Fruit fly (Drosophila melanogaster) whole organism, embryonic: ENCODE measurements around the gene Cpr11A.

Experiments used
- Atf6 ChIP-seq: fragments of 200-800 bp; sonication (Bioruptor generic); IDR thresholded peaks from 2 replicates; pipeline ENCODE4 v1.3.6; 2022; ENCODE audit warnings: missing biosample characterization, missing genetic modification characterization
- BtbVII ChIP-seq: fragments of 200-800 bp; sonication (Bioruptor generic); optimal IDR thresholded peaks from 3 replicates; lab custom pipeline; 2017; ENCODE audit warnings: missing biosample characterization, mild to moderate bottlenecking, missing genetic modification characterization
- CG10267 ChIP-seq: fragments of 200-800 bp; sonication (Bioruptor generic); optimal IDR thresholded peaks from 2 replicates; lab custom pipeline; 2018; ENCODE audit warnings: missing biosample characterization, mild to moderate bottlenecking, missing genetic modification characterization, moderate library complexity
- CG10462 ChIP-seq: fragments of 200-800 bp; sonication (Bioruptor generic); optimal IDR thresholded peaks from 2 replicates; lab custom pipeline; 2016; ENCODE audit warnings: missing biosample characterization, missing genetic modification characterization
- CG10979 ChIP-seq: fragments of 200-800 bp; sonication (Bioruptor generic); optimal IDR thresholded peaks from 2 replicates; lab custom pipeline; 2018; ENCODE audit warnings: missing biosample characterization, mild to moderate bottlenecking, missing genetic modification characterization, moderate library complexity
- CG11504 ChIP-seq: fragments of 200-800 bp; sonication (Bioruptor generic); optimal IDR thresholded peaks from 3 replicates; lab custom pipeline; 2019; ENCODE audit warnings: missing biosample characterization, mild to moderate bottlenecking, missing genetic modification characterization, moderate library complexity
- CG12769 ChIP-seq: fragments of 200-800 bp; sonication (Bioruptor generic); optimal IDR thresholded peaks from 2 replicates; lab custom pipeline; 2019; ENCODE audit warnings: missing biosample characterization, mild to moderate bottlenecking, missing genetic modification characterization, moderate library complexity
- CG15073 ChIP-seq: fragments of 200-800 bp; sonication (Bioruptor generic); optimal IDR thresholded peaks from 2 replicates; lab custom pipeline; 2016; ENCODE audit warnings: missing biosample characterization, missing genetic modification characterization
- CG1647 ChIP-seq: fragments of 200-800 bp; sonication (Bioruptor generic); optimal IDR thresholded peaks from 3 replicates; lab custom pipeline; 2016; ENCODE audit warnings: missing biosample characterization, missing genetic modification characterization
- CG30403 ChIP-seq: fragments of 200-800 bp; sonication (Bioruptor generic); optimal IDR thresholded peaks from 3 replicates; lab custom pipeline; 2016; ENCODE audit warnings: missing biosample characterization, missing genetic modification characterization
- CG3407 ChIP-seq: fragments of 200-800 bp; sonication (Bioruptor generic); optimal IDR thresholded peaks from 2 replicates; lab custom pipeline; 2018; ENCODE audit warnings: missing biosample characterization, mild to moderate bottlenecking, missing genetic modification characterization
- CG6254 ChIP-seq: fragments of 200-800 bp; sonication (Bioruptor generic); optimal IDR thresholded peaks from 3 replicates; lab custom pipeline; 2017; ENCODE audit warnings: mild to moderate bottlenecking, missing biosample characterization, missing genetic modification reagents, missing genetic modification characterization
- CG6813 ChIP-seq: fragments of 200-800 bp; sonication (Bioruptor generic); optimal IDR thresholded peaks from 2 replicates; lab custom pipeline; 2017; ENCODE audit warnings: missing biosample characterization, missing genetic modification characterization, mild to moderate bottlenecking, moderate library complexity, missing genetic modification reagents
- CG7839 ChIP-seq: fragments of 200-800 bp; sonication (Bioruptor generic); optimal IDR thresholded peaks from 3 replicates; lab custom pipeline; 2018; ENCODE audit warnings: missing biosample characterization, mild to moderate bottlenecking, missing genetic modification characterization, moderate library complexity
- CoRest ChIP-seq: fragments of 200-800 bp; sonication (Bioruptor generic); optimal IDR thresholded peaks from 3 replicates; lab custom pipeline; 2018; ENCODE audit warnings: missing biosample characterization, mild to moderate bottlenecking, missing genetic modification characterization, moderate library complexity
- D19A ChIP-seq: fragments of 200-800 bp; optimal IDR thresholded peaks from 3 replicates; lab custom pipeline; 2019; ENCODE audit warnings: missing biosample characterization, mild to moderate bottlenecking, missing genetic modification characterization, moderate library complexity
- Deaf1 ChIP-seq: fragments of 200-800 bp; optimal IDR thresholded peaks from 3 replicates; lab custom pipeline; 2019; ENCODE audit warnings: missing biosample characterization, mild to moderate bottlenecking, missing genetic modification characterization, moderate library complexity
- Dip2 ChIP-seq: fragments of 200-800 bp; sonication (Bioruptor generic); IDR thresholded peaks from 2 replicates; pipeline ENCODE4 v1.3.6; 2022; ENCODE audit warnings: missing biosample characterization, missing genetic modification characterization
- Ets97D ChIP-seq: fragments of 200-800 bp; sonication (Bioruptor generic); optimal IDR thresholded peaks from 3 replicates; lab custom pipeline; 2016; ENCODE audit warnings: missing biosample characterization, missing genetic modification characterization
- Gug ChIP-seq: fragments of 200-800 bp; sonication (Bioruptor generic); IDR thresholded peaks from 4 replicates; pipeline ENCODE4 v1.3.6; 2022; ENCODE audit warnings: missing biosample characterization, missing genetic modification characterization
- Hr78 ChIP-seq, 2 experiments: fragments of 200-800 bp in 1 of 2; fragments of >200 bp in 1 of 2; sonication (Bioruptor generic) in 1 of 2; optimal IDR thresholded peaks; 2 replicates each; lab custom pipeline; 2017 to 2019; ENCODE audit warnings: missing biosample characterization in 2 of 2, missing genetic modification characterization in 2 of 2, mild to moderate bottlenecking in 1 of 2, moderate library complexity in 1 of 2
- Oli ChIP-seq: fragments of 200-800 bp; sonication (Bioruptor generic); optimal IDR thresholded peaks from 2 replicates; lab custom pipeline; 2018; ENCODE audit warnings: missing biosample characterization, mild to moderate bottlenecking, missing genetic modification characterization, moderate library complexity
- Xrp1 ChIP-seq: fragments of 200-800 bp; sonication (Bioruptor generic); IDR thresholded peaks from 2 replicates; pipeline ENCODE4 v1.3.6; 2022; ENCODE audit warnings: missing biosample characterization, missing genetic modification characterization
- ab ChIP-seq: fragments of 200-800 bp; sonication (Bioruptor generic); optimal IDR thresholded peaks from 2 replicates; lab custom pipeline; 2016; ENCODE audit warnings: missing biosample characterization, missing genetic modification characterization
- aop ChIP-seq: fragments of 200-800 bp; sonication (Bioruptor generic); IDR thresholded peaks from 2 replicates; pipeline ENCODE4 v1.3.6; 2022; ENCODE audit warnings: missing biosample characterization, missing genetic modification characterization
- ap ChIP-seq: fragments of 200-800 bp; sonication (Bioruptor generic); IDR thresholded peaks from 2 replicates; pipeline ENCODE4 v1.3.6; 2022; ENCODE audit warnings: missing biosample characterization, missing genetic modification characterization
- az2 ChIP-seq: fragments of 200-800 bp; sonication (Bioruptor generic); optimal IDR thresholded peaks from 3 replicates; lab custom pipeline; 2016; ENCODE audit warnings: missing biosample characterization, missing genetic modification characterization
- bowl ChIP-seq: fragments of 200-800 bp; sonication (Bioruptor generic); IDR thresholded peaks from 2 replicates; pipeline ENCODE4 v1.3.6; 2022; ENCODE audit warnings: missing biosample characterization, missing genetic modification characterization
- bsh ChIP-seq, 2 experiments: fragments of 200-800 bp; sonication (Bioruptor generic); optimal IDR thresholded peaks; 2 replicates each; lab custom pipeline; 2017 to 2018; ENCODE audit warnings: mild to moderate bottlenecking in 2 of 2, missing biosample characterization in 2 of 2, missing genetic modification characterization in 2 of 2, moderate library complexity in 1 of 2
- danr ChIP-seq: fragments of 200-800 bp; sonication (Bioruptor generic); IDR thresholded peaks from 2 replicates; pipeline ENCODE4 v1.3.6; 2022; ENCODE audit warnings: missing biosample characterization, missing genetic modification characterization
- dmrt99B ChIP-seq: fragments of 200-800 bp; sonication (Bioruptor generic); optimal IDR thresholded peaks from 2 replicates; lab custom pipeline; 2018; ENCODE audit warnings: missing biosample characterization, mild to moderate bottlenecking, missing genetic modification characterization, moderate library complexity
- dpn ChIP-seq, 2 experiments: fragments of 200-800 bp; sonication (Bioruptor generic); optimal IDR thresholded peaks; 3 replicates each; lab custom pipeline; 2016; ENCODE audit warnings: missing biosample characterization in 2 of 2, missing genetic modification characterization in 2 of 2
- ems ChIP-seq: fragments of 200-800 bp; sonication (Bioruptor generic); optimal IDR thresholded peaks from 3 replicates; lab custom pipeline; 2016; ENCODE audit warnings: missing biosample characterization, missing genetic modification characterization
- ewg ChIP-seq: fragments of 200-800 bp; sonication (Bioruptor generic); optimal IDR thresholded peaks from 3 replicates; lab custom pipeline; 2017; ENCODE audit warnings: mild to moderate bottlenecking, missing biosample characterization, missing genetic modification reagents, missing genetic modification characterization
- fd64A ChIP-seq: fragments of 200-800 bp; sonication (Bioruptor generic); optimal IDR thresholded peaks from 3 replicates; lab custom pipeline; 2018; ENCODE audit warnings: missing biosample characterization, mild to moderate bottlenecking, missing genetic modification characterization
- gcm2 ChIP-seq: fragments of 200-800 bp; sonication (Bioruptor generic); optimal IDR thresholded peaks from 2 replicates; lab custom pipeline; 2016; ENCODE audit warnings: missing biosample characterization, missing genetic modification characterization
- gem ChIP-seq: fragments of 200-800 bp; sonication (Bioruptor generic); optimal IDR thresholded peaks from 2 replicates; lab custom pipeline; 2019; ENCODE audit warnings: missing biosample characterization, mild to moderate bottlenecking, missing genetic modification characterization, moderate library complexity
- hth ChIP-seq: fragments of >200 bp; optimal IDR thresholded peaks from 2 replicates; lab custom pipeline; 2017; ENCODE audit warnings: inconsistent platforms
- kay ChIP-seq: fragments of 200-800 bp; sonication (Bioruptor generic); optimal IDR thresholded peaks from 2 replicates; lab custom pipeline; 2016; ENCODE audit warnings: missing biosample characterization, missing genetic modification characterization
- lilli ChIP-seq: fragments of 200-800 bp; sonication (Bioruptor generic); optimal IDR thresholded peaks from 3 replicates; lab custom pipeline; 2016; ENCODE audit warnings: missing biosample characterization, missing genetic modification characterization
- nau ChIP-seq: fragments of 200-800 bp; sonication (Bioruptor generic); optimal IDR thresholded peaks from 3 replicates; lab custom pipeline; 2017; ENCODE audit warnings: missing biosample characterization, mild to moderate bottlenecking, missing genetic modification characterization, missing genetic modification reagents
- nerfin-1 ChIP-seq: fragments of 200-800 bp; sonication (Bioruptor generic); optimal IDR thresholded peaks from 3 replicates; lab custom pipeline; 2019; ENCODE audit warnings: missing biosample characterization, mild to moderate bottlenecking, missing genetic modification characterization, moderate library complexity
- nmo ChIP-seq: fragments of 200-800 bp; sonication (Bioruptor generic); optimal IDR thresholded peaks from 2 replicates; lab custom pipeline; 2018; ENCODE audit warnings: missing biosample characterization, mild to moderate bottlenecking, missing genetic modification characterization, moderate library complexity
- sens ChIP-seq: fragments of 200-800 bp; sonication (Bioruptor generic); peaks from one replicate; lab custom pipeline; 2016; ENCODE audit warnings: missing biosample characterization, missing genetic modification characterization
- slou ChIP-seq: fragments of 200-800 bp; sonication (Bioruptor generic); optimal IDR thresholded peaks from 3 replicates; lab custom pipeline; 2016; ENCODE audit warnings: missing biosample characterization, missing genetic modification characterization
- so ChIP-seq: fragments of 200-800 bp; sonication (Bioruptor generic); IDR thresholded peaks from 3 replicates; pipeline ENCODE4 v1.3.6; 2022; ENCODE audit warnings: missing biosample characterization, missing genetic modification characterization
- sug ChIP-seq: fragments of 200-800 bp; optimal IDR thresholded peaks from 2 replicates; lab custom pipeline; 2019; ENCODE audit warnings: missing biosample characterization, mild to moderate bottlenecking, missing genetic modification characterization, moderate library complexity
- trem ChIP-seq: fragments of 200-800 bp; optimal IDR thresholded peaks from 3 replicates; lab custom pipeline; 2019; ENCODE audit warnings: missing biosample characterization, mild to moderate bottlenecking, missing genetic modification characterization, moderate library complexity
- ttk ChIP-seq: fragments of 200-800 bp; sonication (Bioruptor generic); IDR thresholded peaks from 2 replicates; pipeline ENCODE4 v2.1.2; 2022; ENCODE audit warnings: missing biosample characterization, missing genetic modification characterization
- twi ChIP-seq: fragments of 200-800 bp; optimal IDR thresholded peaks from 2 replicates; lab custom pipeline; 2019; ENCODE audit warnings: missing biosample characterization, mild to moderate bottlenecking, missing genetic modification characterization, moderate library complexity
- zfh1 ChIP-seq: fragments of 200-800 bp; sonication (Bioruptor generic); IDR thresholded peaks from 3 replicates; pipeline ENCODE4 v1.3.6; 2022; ENCODE audit warnings: missing biosample characterization, missing genetic modification characterization

Gene Cpr11A

dm6 chrX:12454358-12454757 lies 32.4 kb upstream of the Cpr11A start, which contains the start of gene CG15927 (continued):
- no peak for TF ChIP-seq hth (lab: Kevin White, UChicago)
- peak; percentile 80 for TF ChIP-seq dmrt99B (tag; lab: Kevin White, UChicago)
- peak; percentile 75 for TF ChIP-seq gem
- TF ChIP-seq CG6254, result peak; percentile 64
- peak; percentile 27 for TF ChIP-seq kay
- TF ChIP-seq nmo (GFP tag; lab: Kevin White, UChicago), result peak; percentile 82
- TF ChIP-seq nau (GFP tag; lab: Kevin White, UChicago), result peak; percentile 11
- peak; percentile 72 for TF ChIP-seq CG10979
- 0 out of 2 replicates have a peak, but pooled peaks have one; percentile 27 for TF ChIP-seq ttk (GFP tag; lab: Robert Waterston, UW)
- peak; percentile 57 for TF ChIP-seq CG3407 (GFP tag; lab: Kevin White, UChicago)
- TF ChIP-seq CG30403, result peak; percentile 43
- TF ChIP-seq gcm2, result no peak
- peak; percentile 48 for TF ChIP-seq CG6813
- no peak for TF ChIP-seq CG15073 (GFP tag; lab: Kevin White, UChicago)
- TF ChIP-seq Deaf1, result peak; percentile 25
- peak; percentile 66 for TF ChIP-seq lilli
- no peak for TF ChIP-seq danr (GFP tag; lab: Robert Waterston, UW)
- peak in 1 of 2 experiments; percentile 19 for TF ChIP-seq Hr78 (GFP tag; optimal IDR thresholded peaks at IDR 0.05; lab: Kevin White, UChicago)
- no peak for TF ChIP-seq CG1647 (GFP tag; lab: Kevin White, UChicago)
- no peak for TF ChIP-seq so (GFP tag; lab: Robert Waterston, UW)
- TF ChIP-seq ewg (GFP tag; lab: Kevin White, UChicago), result peak; percentile 44
- peak; percentile 34 for TF ChIP-seq CG10267 (tag; lab: Kevin White, UChicago)
- peak; percentile 24 for TF ChIP-seq ems (GFP tag; lab: Kevin White, UChicago)
- peak in 1 of 2 experiments; percentile 82 for TF ChIP-seq bsh (GFP tag; optimal IDR thresholded peaks at IDR 0.05; lab: Kevin White, UChicago)
- peak; percentile 67 for TF ChIP-seq CG7839 (tag; lab: Kevin White, UChicago)
- TF ChIP-seq az2 (GFP tag; lab: Kevin White, UChicago), result peak; percentile 42
- peak; percentile 72 for TF ChIP-seq zfh1 (GFP tag; lab: Robert Waterston, UW)
- peak; percentile 39 for TF ChIP-seq D19A (tag; lab: Kevin White, UChicago)
- peak; percentile 17 for TF ChIP-seq nerfin-1 (tag; lab: Kevin White, UChicago)
- 0 out of 2 replicates have a peak, but pooled peaks have one; percentile 16 for TF ChIP-seq bowl
- no peak for TF ChIP-seq aop (GFP tag; lab: Robert Waterston, UW)
- TF ChIP-seq CG12769 (tag; lab: Kevin White, UChicago), result peak; percentile 28
- TF ChIP-seq fd64A (GFP tag; lab: Kevin White, UChicago), result peak; percentile 57
- peak; percentile 30 for TF ChIP-seq trem (tag; lab: Kevin White, UChicago)
- no peak for TF ChIP-seq slou (GFP tag; lab: Kevin White, UChicago)
- no peak for TF ChIP-seq BtbVII (GFP tag; lab: Kevin White, UChicago)
- TF ChIP-seq twi (tag; lab: Kevin White, UChicago), result no peak
- TF ChIP-seq Xrp1, result peak; percentile 71; the same call in 1 of the 2 replicates
- TF ChIP-seq dpn (GFP tag; optimal IDR thresholded peaks at IDR 0.05; lab: Kevin White, UChicago), result peak; percentile 26 to 42
- TF ChIP-seq Atf6, result peak; percentile 63; the same call in 1 of the 2 replicates
- no peak for TF ChIP-seq CG10462 (GFP tag; lab: Kevin White, UChicago)
- TF ChIP-seq Ets97D (GFP tag; lab: Kevin White, UChicago), result no peak
- TF ChIP-seq ap (GFP tag; lab: Robert Waterston, UW), result peak; percentile 26; the same call in 1 of the 2 replicates
- peak; percentile 37 for TF ChIP-seq CoRest (tag; lab: Kevin White, UChicago)
- no peak for TF ChIP-seq Gug
- TF ChIP-seq sug (tag; lab: Kevin White, UChicago), result no peak
- TF ChIP-seq Dip2 (GFP tag; lab: Robert Waterston, UW), result no peak
- TF ChIP-seq ab, result no peak
- peak; percentile 61 for TF ChIP-seq Oli (tag; lab: Kevin White, UChicago)
- peak; percentile 94 for TF ChIP-seq sens (GFP tag; lab: Kevin White, UChicago)
- peak; percentile 67 for TF ChIP-seq CG11504 (tag; lab: Kevin White, UChicago)
